Fruit fly (Drosophila melanogaster): Measurements from ENCODE around the gene cindr.

Gene cindr

dm6 chr3R:30843709-30844108 is 35.3 kb downstream of the cindr start (continued):
- peak; percentile 58 for TF ChIP-seq Ets21C (GFP tag; optimal IDR thresholded peaks at IDR 0.05)
- TF ChIP-seq spab (GFP tag; optimal IDR thresholded peaks at IDR 0.05) = no peak
- no peak for TF ChIP-seq CG32006 (GFP tag; optimal IDR thresholded peaks at IDR 0.05)
- no peak for TF ChIP-seq CG15336 (GFP tag; IDR thresholded peaks at IDR 0.05)
- TF ChIP-seq Hr39 (GFP tag; optimal IDR thresholded peaks at IDR 0.05) = peak; percentile 61
- TF ChIP-seq Eip78C (GFP tag) = peak; percentile 86
- TF ChIP-seq Smox (GFP tag; optimal IDR thresholded peaks at IDR 0.05) = peak; percentile 77
- peak; percentile 64 for TF ChIP-seq CG10669 (GFP tag; optimal IDR thresholded peaks at IDR 0.05)
- no peak for TF ChIP-seq fd85E (GFP tag; optimal IDR thresholded peaks at IDR 0.05)
- no peak for TF ChIP-seq fkh (GFP tag; optimal IDR thresholded peaks at IDR 0.05)
- TF ChIP-seq CG16779 (tag; optimal IDR thresholded peaks at IDR 0.05) = no peak
- TF ChIP-seq net (GFP tag; optimal IDR thresholded peaks at IDR 0.05) = no peak
- TF ChIP-seq CG1621 (tag; optimal IDR thresholded peaks at IDR 0.05) = no peak
- TF ChIP-seq svp (GFP tag) = peak; percentile 93
- peak; percentile 28 for TF ChIP-seq acj6 (GFP tag; optimal IDR thresholded peaks at IDR 0.05)
- TF ChIP-seq Ets96B (tag; optimal IDR thresholded peaks at IDR 0.05) = peak; percentile 68
- TF ChIP-seq CG34406 (GFP tag; optimal IDR thresholded peaks at IDR 0.05) = peak; percentile 8
- TF ChIP-seq Sox15 (GFP tag; optimal IDR thresholded peaks at IDR 0.05) = peak; percentile 41
- TF ChIP-seq CG8319 (GFP tag; optimal IDR thresholded peaks at IDR 0.05) = no peak
- peak in 1 of 2 experiments; percentile 27 for TF ChIP-seq salr (GFP tag; optimal IDR thresholded peaks at IDR 0.05)
- TF ChIP-seq CG11294 (GFP tag; IDR thresholded peaks at IDR 0.05) = no peak
- no peak for TF ChIP-seq eg (GFP tag; IDR thresholded peaks at IDR 0.05)
- peak; percentile 76 for TF ChIP-seq topi (GFP tag; optimal IDR thresholded peaks at IDR 0.05)
- TF ChIP-seq CG3919 (GFP tag; optimal IDR thresholded peaks at IDR 0.05) = peak; percentile 50
- TF ChIP-seq CG11902 (GFP tag; optimal IDR thresholded peaks at IDR 0.05) = peak; percentile 19
- TF ChIP-seq Hr4 (GFP tag; optimal IDR thresholded peaks at IDR 0.05) = no peak
- peak; percentile 56 for TF ChIP-seq Sox102F (GFP tag; optimal IDR thresholded peaks at IDR 0.05)
- TF ChIP-seq Hr38 (GFP tag; optimal IDR thresholded peaks at IDR 0.05) = no peak
- peak; percentile 47 for TF ChIP-seq pdm3 (GFP tag; optimal IDR thresholded peaks at IDR 0.05)

dm6 chr3R:30844436-30844835 is 36.0 kb downstream of the cindr start:
- TF ChIP-seq dsx (GFP tag; optimal IDR thresholded peaks at IDR 0.05; ENCODE audit: poor library complexity, severe bottlenecking) (peak; percentile 92), Hr4 (GFP tag; optimal IDR thresholded peaks at IDR 0.05) (no peak)

dm6 chr3R:30849473-30850145 is 41.2 kb downstream of the cindr start:
- no peak for TF ChIP-seq eg (GFP tag; IDR thresholded peaks at IDR 0.05)
- no peak for TF ChIP-seq CG1621 (tag; optimal IDR thresholded peaks at IDR 0.05)
- TF ChIP-seq CG3032 (tag; optimal IDR thresholded peaks at IDR 0.05) = no peak
- TF ChIP-seq cyc (GFP tag; optimal IDR thresholded peaks at IDR 0.05) = no peak
- TF ChIP-seq CG10631 (GFP tag; optimal IDR thresholded peaks at IDR 0.05) = no peak
- no peak for TF ChIP-seq CG10669 (GFP tag; optimal IDR thresholded peaks at IDR 0.05)
- no peak for TF ChIP-seq CG3919 (GFP tag; optimal IDR thresholded peaks at IDR 0.05)
- no peak for TF ChIP-seq Hr39 (GFP tag; optimal IDR thresholded peaks at IDR 0.05)
- TF ChIP-seq Sox14 (GFP tag; optimal IDR thresholded peaks at IDR 0.05) = no peak
- no peak for TF ChIP-seq spab (GFP tag; optimal IDR thresholded peaks at IDR 0.05)
- no peak for TF ChIP-seq CG11762 (GFP tag; optimal IDR thresholded peaks at IDR 0.05; ENCODE audit: insufficient read depth)
- no peak for TF ChIP-seq CG11294 (GFP tag; IDR thresholded peaks at IDR 0.05)
- TF ChIP-seq CG7368 (GFP tag; optimal IDR thresholded peaks at IDR 0.05) = no peak
- no peak for TF ChIP-seq CG6808 (GFP tag; optimal IDR thresholded peaks at IDR 0.05)
- TF ChIP-seq Ets21C (GFP tag; optimal IDR thresholded peaks at IDR 0.05) = no peak
